Worm (Caenorhabditis elegans) whole organism, L3 larva: Measurements from ENCODE around the gene ZK105.1.

Experiments
- ceh-9 ChIP-seq: sonication (generic microtip); optimal IDR thresholded peaks from 2 replicates; lab custom pipeline; 2018; ENCODE audit warnings: missing biosample characterization, missing genetic modification characterization
- eor-1 ChIP-seq, 2 experiments: fragments of 150-350 bp; optimal IDR thresholded peaks; 2 replicates each; lab custom pipeline; 2014 to 2018; ENCODE audit warnings: missing biosample characterization in 2 of 2, missing genetic modification characterization in 2 of 2
- mdl-1 ChIP-seq: fragments of 150-350 bp; optimal IDR thresholded peaks from 2 replicates; lab custom pipeline; 2014; ENCODE audit warnings: missing biosample characterization, missing genetic modification characterization
- nhr-11 ChIP-seq: fragments of 150-350 bp; optimal IDR thresholded peaks from 2 replicates; lab custom pipeline; 2014; ENCODE audit warnings: missing biosample characterization, missing genetic modification characterization
- nhr-12 ChIP-seq: fragments of 150-350 bp; optimal IDR thresholded peaks from 2 replicates; lab custom pipeline; 2014; ENCODE audit warnings: missing biosample characterization, missing genetic modification characterization
- nhr-76 ChIP-seq: fragments of 150-350 bp; sonication (generic microtip); optimal IDR thresholded peaks from 5 replicates; lab custom pipeline; 2014; ENCODE audit warnings: missing biosample characterization, missing genetic modification characterization
- nhr-77 ChIP-seq: fragments of 150-350 bp; optimal IDR thresholded peaks from 2 replicates; lab custom pipeline; 2014; ENCODE audit warnings: missing biosample characterization, missing genetic modification characterization
- pha-4 ChIP-seq: fragments of 150-350 bp; optimal IDR thresholded peaks from 2 replicates; lab custom pipeline; 2014; ENCODE audit warnings: missing biosample characterization, missing genetic modification reagents, missing genetic modification characterization

ce11 chrV:7726202-7726601, 12.4 kb downstream of the ZK105.1 start:
- TF ChIP-seq nhr-76 (tag; lab: Kevin White, UChicago) (no peak), mdl-1 (tag; lab: Kevin White, UChicago) (no peak), ceh-9 (tag; lab: Kevin White, UChicago) (no peak), nhr-12 (no peak), nhr-11 (tag; lab: Kevin White, UChicago) (no peak), pha-4 (tag; lab: Kevin White, UChicago) (no peak), eor-1 (tag; optimal IDR thresholded peaks at IDR 0.05; lab: Kevin White, UChicago) (no peak), nhr-77 (tag; lab: Kevin White, UChicago) (no peak)
